Fruit fly (Drosophila melanogaster): Measurements from ENCODE around the gene Wnt4.

Gene Wnt4

DNA sequence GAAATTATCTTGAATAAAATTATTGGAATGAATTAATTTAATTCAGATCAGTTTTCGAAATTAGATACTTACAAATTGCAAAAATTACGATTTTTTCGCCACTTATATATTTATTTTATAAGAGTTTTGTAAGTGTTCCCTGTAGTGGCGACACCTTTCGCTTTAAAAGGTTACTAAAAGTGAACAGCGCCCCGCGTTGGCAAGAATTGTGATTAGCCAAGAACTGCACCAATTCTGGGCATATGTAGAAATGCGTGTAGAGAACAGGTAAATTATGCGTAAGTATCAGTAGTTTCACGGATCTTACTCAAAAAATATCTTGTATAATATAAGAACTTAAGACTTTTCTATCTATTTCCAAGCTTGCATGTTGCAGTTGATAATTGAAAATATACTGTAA, 4.5 kb upstream of the Wnt4 start:
- TF ChIP-seq CG8478 (optimal IDR thresholded peaks at IDR 0.05) (no peak), usp (GFP tag; optimal IDR thresholded peaks at IDR 0.05) (no peak), pan (optimal IDR thresholded peaks at IDR 0.05) (no peak), psq (optimal IDR thresholded peaks at IDR 0.05) (no peak), Dll (optimal IDR thresholded peaks at IDR 0.05) (no peak), EcR (GFP tag; optimal IDR thresholded peaks at IDR 0.05) (no peak)

DNA sequence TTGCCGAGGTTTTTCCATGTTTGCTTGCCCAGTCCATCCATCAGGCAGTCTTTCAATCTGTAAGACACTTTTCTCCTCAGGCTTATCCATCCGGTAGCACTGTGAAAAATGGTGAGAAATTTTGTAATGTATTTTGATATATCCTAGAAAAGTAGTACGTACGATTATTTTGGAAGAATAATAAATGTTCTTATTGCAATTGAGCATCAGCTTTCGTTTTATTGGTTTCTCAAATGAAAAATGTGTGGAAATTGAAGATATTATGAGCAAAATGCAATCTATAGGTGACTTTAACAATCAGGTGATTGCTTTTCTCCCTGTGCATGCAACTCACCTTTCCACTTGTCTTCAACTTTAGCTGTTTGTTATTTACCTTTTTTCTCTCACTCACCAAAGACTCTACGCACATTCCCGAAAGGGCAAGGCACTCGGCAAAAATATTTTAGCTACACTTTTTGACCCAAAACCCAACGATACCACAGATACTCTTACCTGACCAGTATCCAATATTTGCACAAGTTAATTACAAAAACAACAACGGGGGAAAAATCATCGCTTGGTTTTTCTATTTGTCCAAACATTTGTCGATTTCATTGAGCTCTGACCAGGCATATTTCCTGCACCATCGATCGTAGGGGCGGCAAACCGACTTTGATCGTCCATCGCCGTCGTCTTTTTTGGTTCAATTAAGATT, 738 bp upstream of the Wnt4 start:
- no peak for TF ChIP-seq psq (optimal IDR thresholded peaks at IDR 0.05)
- no peak for TF ChIP-seq Dll (optimal IDR thresholded peaks at IDR 0.05)
- TF ChIP-seq usp (GFP tag; optimal IDR thresholded peaks at IDR 0.05) = no peak
- no peak for TF ChIP-seq pan (optimal IDR thresholded peaks at IDR 0.05)
- TF ChIP-seq EcR (GFP tag; optimal IDR thresholded peaks at IDR 0.05) = no peak
- no peak for TF ChIP-seq CG8478 (optimal IDR thresholded peaks at IDR 0.05)

DNA sequence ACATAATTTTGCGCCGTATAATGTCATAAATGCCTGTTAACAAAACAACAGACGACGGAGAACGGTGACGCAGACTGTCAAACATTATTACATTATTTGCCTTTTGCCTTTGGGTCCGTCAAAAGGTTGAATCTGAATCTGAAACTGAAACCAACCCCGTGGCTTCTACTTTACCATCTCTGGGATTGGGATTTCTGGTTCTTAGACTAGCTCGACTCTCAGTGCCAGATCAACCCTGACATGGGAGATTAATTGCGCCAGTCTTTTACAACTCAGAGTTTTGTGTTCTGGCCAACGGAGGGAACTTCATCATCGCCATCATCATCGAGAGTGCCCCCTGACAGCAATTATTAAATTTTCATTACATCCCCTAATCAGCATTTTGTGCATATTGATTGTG, 4.5 kb downstream of the Wnt4 start:
- no peak for TF ChIP-seq psq (optimal IDR thresholded peaks at IDR 0.05)
- no peak for TF ChIP-seq Dll (optimal IDR thresholded peaks at IDR 0.05)
- no peak for TF ChIP-seq usp (GFP tag; optimal IDR thresholded peaks at IDR 0.05)
- TF ChIP-seq CG8478 (optimal IDR thresholded peaks at IDR 0.05) = no peak

DNA sequence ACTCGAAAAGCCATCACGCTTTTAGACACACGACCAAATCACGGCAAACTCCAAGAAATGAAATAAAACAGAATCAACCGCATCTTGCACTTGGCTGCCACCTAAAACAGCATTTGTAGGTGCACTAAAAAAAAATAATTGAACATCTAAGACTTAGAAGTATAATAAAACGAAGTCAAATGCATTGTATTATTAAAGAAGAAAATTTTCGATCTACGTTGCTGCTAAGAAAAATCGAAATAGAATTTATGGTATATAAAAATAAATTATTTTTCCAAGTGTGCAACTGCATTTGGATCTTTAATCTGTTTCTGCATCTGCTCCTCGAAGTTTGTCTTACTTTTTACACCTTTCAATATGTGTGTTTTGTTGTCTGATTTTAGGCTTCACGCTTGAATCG, 6.7 kb downstream of the Wnt4 start:
- TF ChIP-seq psq (optimal IDR thresholded peaks at IDR 0.05) (no peak), Dll (optimal IDR thresholded peaks at IDR 0.05) (no peak), CG8478 (optimal IDR thresholded peaks at IDR 0.05) (no peak), EcR (GFP tag; optimal IDR thresholded peaks at IDR 0.05) (no peak), pan (optimal IDR thresholded peaks at IDR 0.05) (no peak), usp (GFP tag; optimal IDR thresholded peaks at IDR 0.05) (no peak)

DNA sequence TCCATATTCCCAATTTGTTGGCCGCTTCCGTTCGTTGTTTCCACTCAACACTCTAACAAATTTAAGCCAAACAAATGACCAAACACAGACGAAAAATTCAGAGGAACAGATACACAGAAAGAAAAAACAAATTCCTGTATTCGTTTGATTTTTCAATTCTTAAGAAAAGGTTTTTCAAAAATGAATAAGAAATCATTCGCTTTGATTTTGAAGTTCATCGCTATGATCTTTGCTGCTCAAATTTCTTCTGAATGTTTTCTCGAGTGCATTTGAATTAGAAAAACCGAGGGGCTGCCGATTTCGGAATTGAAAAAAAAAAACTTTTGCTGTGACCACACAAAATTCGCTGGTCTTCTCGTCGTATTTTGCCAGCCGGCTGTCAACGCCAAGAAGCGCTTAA, 11.0 kb downstream of the Wnt4 start:
- TF ChIP-seq CG8478 (optimal IDR thresholded peaks at IDR 0.05) (no peak), EcR (GFP tag; optimal IDR thresholded peaks at IDR 0.05) (no peak), Dll (optimal IDR thresholded peaks at IDR 0.05) (no peak), usp (GFP tag; optimal IDR thresholded peaks at IDR 0.05) (no peak), pan (optimal IDR thresholded peaks at IDR 0.05) (no peak), psq (optimal IDR thresholded peaks at IDR 0.05) (no peak)

DNA sequence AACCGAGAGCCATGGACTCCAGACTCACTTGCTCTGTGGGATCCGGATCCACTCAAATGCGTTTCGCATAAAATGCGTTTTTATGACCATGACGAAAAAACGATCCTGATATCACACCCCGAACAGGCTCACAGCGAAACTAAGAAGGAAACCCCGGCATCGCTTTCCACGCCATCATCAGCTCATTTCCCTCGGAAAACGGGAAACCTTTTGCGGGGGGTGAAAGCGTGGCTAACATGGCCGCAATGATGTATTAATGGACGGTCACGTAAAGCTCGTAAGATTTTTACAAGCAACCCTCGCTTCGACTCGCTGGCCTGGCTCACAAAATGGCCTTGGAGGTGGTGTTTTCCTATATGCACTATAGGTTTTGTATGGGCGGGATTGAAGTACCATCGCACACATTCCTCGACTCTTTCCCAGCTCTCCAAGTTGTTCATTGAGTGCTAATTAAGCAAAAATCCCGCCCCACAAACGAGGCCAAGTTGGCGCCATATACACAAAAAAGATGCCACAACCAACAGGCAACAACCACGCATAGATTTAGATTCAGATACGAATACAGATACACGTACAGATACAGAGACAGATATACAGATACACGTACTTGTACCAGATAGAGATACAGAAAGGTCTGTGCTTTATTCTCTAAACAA, 12.0 kb downstream of the Wnt4 start:
- no peak for TF ChIP-seq EcR (GFP tag; optimal IDR thresholded peaks at IDR 0.05)
- TF ChIP-seq Dll (optimal IDR thresholded peaks at IDR 0.05) = no peak
- TF ChIP-seq CG8478 (optimal IDR thresholded peaks at IDR 0.05) = no peak
- no peak for TF ChIP-seq usp (GFP tag; optimal IDR thresholded peaks at IDR 0.05)
- TF ChIP-seq pan (optimal IDR thresholded peaks at IDR 0.05) = no peak
- no peak for TF ChIP-seq psq (optimal IDR thresholded peaks at IDR 0.05)

DNA sequence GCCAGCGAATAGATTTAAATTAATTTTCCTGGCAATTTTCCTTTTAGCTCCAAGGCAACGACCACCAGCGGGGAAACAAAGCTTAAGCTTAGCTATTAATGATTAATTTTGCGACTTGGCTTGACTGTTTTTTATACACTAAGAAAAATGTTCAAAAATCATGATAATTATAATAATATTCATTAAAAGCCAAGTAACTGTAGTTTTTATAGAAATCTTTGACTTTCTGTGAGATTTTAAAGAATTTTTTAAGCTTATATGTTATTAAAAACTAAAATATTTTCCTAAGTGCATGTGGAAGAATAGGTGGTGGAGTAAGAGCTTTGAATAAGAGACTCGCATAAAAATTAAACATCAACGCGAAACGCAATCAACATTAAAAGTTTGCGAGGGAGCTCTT, 12.6 kb downstream of the Wnt4 start:
- TF ChIP-seq usp (GFP tag; optimal IDR thresholded peaks at IDR 0.05) (no peak), Dll (optimal IDR thresholded peaks at IDR 0.05) (no peak)

DNA sequence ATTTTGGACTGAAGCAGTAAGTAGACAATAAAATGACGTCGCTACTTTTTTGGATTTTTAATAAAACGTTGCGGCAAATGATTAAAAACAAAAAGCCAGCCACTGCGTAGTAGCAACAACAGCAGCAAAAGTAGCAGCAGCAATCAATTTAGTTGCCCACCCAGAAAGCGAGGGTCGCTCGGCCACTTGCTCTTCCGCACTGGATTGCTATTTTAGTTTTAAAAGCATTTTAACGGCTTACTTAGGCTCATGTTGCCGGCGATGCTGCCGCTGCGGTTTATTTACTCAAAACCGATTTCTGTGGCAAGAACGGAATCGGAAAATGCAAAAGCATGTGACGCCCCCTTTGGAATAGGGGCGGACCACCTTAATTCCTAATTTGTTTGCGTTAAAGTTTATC, 14.4 kb downstream of the Wnt4 start:
- no peak for TF ChIP-seq psq (optimal IDR thresholded peaks at IDR 0.05)
- TF ChIP-seq usp (GFP tag; optimal IDR thresholded peaks at IDR 0.05) = no peak

DNA sequence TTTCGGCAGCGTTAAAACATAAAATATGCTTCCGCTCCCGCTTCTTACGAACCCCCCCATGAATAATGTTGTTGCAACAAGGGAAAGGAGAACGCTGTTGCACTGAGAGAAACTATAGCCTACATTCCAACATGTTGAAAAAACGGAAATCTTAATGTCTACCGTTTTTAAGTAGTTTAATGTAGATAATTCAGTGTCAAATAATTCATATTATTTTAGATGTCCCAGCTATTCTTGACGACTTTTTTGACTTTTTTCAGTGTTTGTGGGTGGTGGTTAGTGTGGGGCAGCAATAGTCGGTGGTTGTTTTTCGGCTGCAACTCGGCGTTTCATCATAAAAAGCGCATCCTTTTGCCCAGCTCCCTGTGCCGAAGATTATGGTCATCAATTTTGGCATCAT, 15.0 kb downstream of the Wnt4 start:
- TF ChIP-seq EcR (GFP tag; optimal IDR thresholded peaks at IDR 0.05) = no peak
- no peak for TF ChIP-seq usp (GFP tag; optimal IDR thresholded peaks at IDR 0.05)
- TF ChIP-seq Dll (optimal IDR thresholded peaks at IDR 0.05) = no peak
- no peak for TF ChIP-seq psq (optimal IDR thresholded peaks at IDR 0.05)
- TF ChIP-seq pan (optimal IDR thresholded peaks at IDR 0.05) = no peak
- TF ChIP-seq CG8478 (optimal IDR thresholded peaks at IDR 0.05) = no peak

DNA sequence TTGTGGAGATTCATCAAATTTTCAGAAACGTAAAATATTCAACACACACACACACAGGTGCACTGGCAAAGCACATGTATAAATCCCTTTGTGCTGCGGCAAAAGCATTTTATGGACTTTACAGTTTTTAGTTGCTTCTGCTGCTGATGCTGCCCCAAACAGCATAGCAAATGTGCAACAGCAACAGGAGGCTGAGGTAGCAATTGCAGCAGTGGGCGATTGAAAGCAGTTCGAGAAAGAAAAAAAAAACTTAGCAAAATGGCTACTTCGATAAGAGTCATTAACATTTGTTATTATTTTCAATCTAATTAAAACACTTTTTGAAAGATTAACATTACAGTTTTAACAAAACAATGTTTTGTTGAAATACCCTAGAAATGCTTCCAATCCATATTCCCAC, 16.7 kb downstream of the Wnt4 start:
- TF ChIP-seq usp (GFP tag; optimal IDR thresholded peaks at IDR 0.05) (no peak), psq (optimal IDR thresholded peaks at IDR 0.05) (no peak), CG8478 (optimal IDR thresholded peaks at IDR 0.05) (no peak), EcR (GFP tag; optimal IDR thresholded peaks at IDR 0.05) (no peak), pan (optimal IDR thresholded peaks at IDR 0.05) (no peak), Dll (optimal IDR thresholded peaks at IDR 0.05) (no peak)

DNA sequence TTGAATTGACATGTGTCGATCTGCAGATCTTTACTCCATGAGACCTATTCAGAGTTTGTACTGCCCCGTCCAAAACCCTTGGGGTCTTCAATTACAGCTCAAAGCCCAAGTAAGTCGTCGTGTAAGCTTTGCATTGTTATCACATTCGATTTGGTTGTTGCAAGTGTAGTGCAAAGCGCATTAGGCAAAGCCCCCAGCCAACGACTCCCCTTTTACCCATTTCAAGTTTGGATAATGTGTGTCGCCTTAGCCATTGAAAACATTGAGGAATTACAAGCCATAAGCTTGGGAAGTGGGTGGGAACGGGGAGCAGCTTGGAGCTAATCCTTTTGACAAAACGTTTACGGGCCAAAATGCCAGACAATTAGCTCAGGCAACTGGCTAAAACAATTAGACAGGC, 17.5 kb downstream of the Wnt4 start:
- no peak for TF ChIP-seq Dll (optimal IDR thresholded peaks at IDR 0.05)
- TF ChIP-seq usp (GFP tag; optimal IDR thresholded peaks at IDR 0.05) = no peak
- no peak for TF ChIP-seq CG8478 (optimal IDR thresholded peaks at IDR 0.05)
- no peak for TF ChIP-seq psq (optimal IDR thresholded peaks at IDR 0.05)
- TF ChIP-seq EcR (GFP tag; optimal IDR thresholded peaks at IDR 0.05) = no peak
- TF ChIP-seq pan (optimal IDR thresholded peaks at IDR 0.05) = no peak

DNA sequence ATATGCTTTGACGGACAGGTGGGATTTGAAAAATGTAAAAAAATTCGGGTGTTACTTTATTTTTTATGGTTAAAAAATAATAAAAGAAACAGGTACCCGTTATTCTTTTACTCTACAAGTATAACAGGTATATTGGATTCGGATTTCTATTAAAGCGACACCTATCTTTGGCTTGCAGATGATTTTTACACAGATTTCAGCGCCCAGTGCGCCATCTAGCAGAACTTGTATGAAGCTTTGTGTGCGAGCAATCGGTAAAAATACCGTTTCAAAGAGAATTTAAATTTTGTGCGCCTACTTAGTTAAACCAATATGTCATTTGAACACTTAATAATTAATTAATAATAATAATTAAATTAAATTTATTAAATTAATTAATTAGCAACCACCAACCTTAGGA, 18.9 kb downstream of the Wnt4 start:
- TF ChIP-seq pan (optimal IDR thresholded peaks at IDR 0.05) = no peak
- TF ChIP-seq Dll (optimal IDR thresholded peaks at IDR 0.05) = no peak
- TF ChIP-seq usp (GFP tag; optimal IDR thresholded peaks at IDR 0.05) = no peak
- no peak for TF ChIP-seq psq (optimal IDR thresholded peaks at IDR 0.05)
- no peak for TF ChIP-seq CG8478 (optimal IDR thresholded peaks at IDR 0.05)
- TF ChIP-seq EcR (GFP tag; optimal IDR thresholded peaks at IDR 0.05) = no peak

DNA sequence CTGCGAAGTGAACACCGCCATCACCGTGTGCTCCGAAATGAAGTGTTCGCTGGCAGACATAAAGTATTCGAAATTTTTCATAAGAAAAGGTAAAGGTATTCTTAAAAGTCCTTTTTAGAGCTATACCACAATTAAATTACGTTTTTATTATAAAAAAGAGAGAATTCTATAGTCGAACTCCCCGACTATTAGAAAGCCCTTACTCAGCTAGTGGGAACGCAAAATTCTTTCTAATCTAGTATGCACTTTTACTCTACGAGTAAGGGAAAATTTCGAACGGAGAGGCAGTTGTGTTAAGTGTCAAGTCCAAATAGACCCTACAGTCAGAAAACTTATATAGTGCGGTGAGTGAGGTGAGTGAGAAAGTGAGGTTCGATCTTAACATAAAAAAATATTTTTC, 19.8 kb downstream of the Wnt4 start, which contains the start of gene CG31909:
Gene CG31909 (plus strand): TSS at position 301 of the 400 bp plus-strand sequence.
- TF ChIP-seq pan (optimal IDR thresholded peaks at IDR 0.05) = no peak
- TF ChIP-seq Dll (optimal IDR thresholded peaks at IDR 0.05) = no peak
- TF ChIP-seq psq (optimal IDR thresholded peaks at IDR 0.05) = no peak
- TF ChIP-seq EcR (GFP tag; optimal IDR thresholded peaks at IDR 0.05) = no peak
- TF ChIP-seq usp (GFP tag; optimal IDR thresholded peaks at IDR 0.05) = no peak
- no peak for TF ChIP-seq CG8478 (optimal IDR thresholded peaks at IDR 0.05)
